Worm (Caenorhabditis elegans): ENCODE measurements around the gene Y81B9A.1.

ce11 chrX:9182140-9182539 lies 10.1 kb upstream of the Y81B9A.1 start, which contains the start of gene Y81B9A.3:
- TF ChIP-seq tbx-8 (GFP tag; optimal IDR thresholded peaks at IDR 0.05) = no peak
- TF ChIP-seq nhr-237 (tag; optimal IDR thresholded peaks at IDR 0.05) = no peak
- TF ChIP-seq lin-13 (tag; optimal IDR thresholded peaks at IDR 0.05) = no peak
- no peak for TF ChIP-seq pha-4 (tag; optimal IDR thresholded peaks at IDR 0.05)
- no peak for TF ChIP-seq bed-3 (GFP tag; optimal IDR thresholded peaks at IDR 0.05)
- TF ChIP-seq unc-39 (tag; optimal IDR thresholded peaks at IDR 0.05) = no peak
